Worm (Caenorhabditis elegans): ENCODE results near the gene R05F9.11.

R05F9.11 gene

ce11 chrII:4885976-4886375 is 28.0 kb downstream of the R05F9.11 start, which contains the start of gene R05F9.7:
Gene R05F9.7, plus strand, starts transcription at chrII:4886276.
- TF ChIP-seq pha-4 (tag; optimal IDR thresholded peaks at IDR 0.05) (no peak), drap-1 (GFP tag; optimal IDR thresholded peaks at IDR 0.05) (no peak), elt-1 (tag; optimal IDR thresholded peaks at IDR 0.05; ENCODE audit: borderline replicate concordance, insufficient read depth) (no peak), lsy-2 (tag; optimal IDR thresholded peaks at IDR 0.05) (no peak), M03D4.4 (tag; optimal IDR thresholded peaks at IDR 0.05) (no peak), ceh-39 (tag; optimal IDR thresholded peaks at IDR 0.05) (no peak), unc-62 (GFP tag; optimal IDR thresholded peaks at IDR 0.05) (no peak), flh-1 (GFP tag; optimal IDR thresholded peaks at IDR 0.05) (no peak), ceh-43 (GFP tag; optimal IDR thresholded peaks at IDR 0.05) (no peak), elt-3 (tag; optimal IDR thresholded peaks at IDR 0.05) (no peak), tbx-8 (GFP tag; optimal IDR thresholded peaks at IDR 0.05) (no peak), nhr-2 (tag; optimal IDR thresholded peaks at IDR 0.05) (no peak), ces-1 (GFP tag; optimal IDR thresholded peaks at IDR 0.05) (no peak), nhr-76 (tag; optimal IDR thresholded peaks at IDR 0.05) (no peak), hlh-1 (tag; optimal IDR thresholded peaks at IDR 0.05) (no peak), mab-5 (tag; optimal IDR thresholded peaks at IDR 0.05) (no peak), unc-120 (tag; optimal IDR thresholded peaks at IDR 0.05; ENCODE audit: poor library complexity, severe bottlenecking) (no peak), bed-3 (GFP tag; optimal IDR thresholded peaks at IDR 0.05) (no peak), ztf-11 (tag; optimal IDR thresholded peaks at IDR 0.05) (no peak)

DNA sequence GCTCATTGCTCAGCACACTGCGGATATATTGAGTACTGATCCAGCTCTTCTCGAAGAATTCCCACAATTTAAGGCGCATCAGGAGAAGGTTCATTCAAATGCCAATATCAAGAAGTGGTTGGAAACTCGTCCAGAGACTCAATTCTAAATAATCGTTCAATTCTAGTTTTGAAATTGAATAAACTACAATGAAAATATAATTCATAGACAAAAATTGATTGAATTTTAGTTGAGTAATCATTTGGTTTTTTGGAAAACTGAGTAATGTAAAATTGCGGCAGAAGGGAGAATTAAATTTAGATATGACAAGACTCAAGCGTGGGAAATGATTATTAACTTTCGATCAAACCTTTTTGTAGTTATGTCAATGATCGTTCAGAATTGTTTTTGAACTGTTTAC is 29.6 kb downstream of the R05F9.11 start:
- TF ChIP-seq ces-1 (GFP tag; optimal IDR thresholded peaks at IDR 0.05) (no peak), zip-8 (tag; optimal IDR thresholded peaks at IDR 0.05) (no peak), mls-2 (tag; optimal IDR thresholded peaks at IDR 0.05) (no peak), ztf-11 (tag; optimal IDR thresholded peaks at IDR 0.05) (no peak), M03D4.4 (tag; optimal IDR thresholded peaks at IDR 0.05) (no peak), tbx-8 (GFP tag; optimal IDR thresholded peaks at IDR 0.05) (no peak), unc-120 (tag; optimal IDR thresholded peaks at IDR 0.05; ENCODE audit: poor library complexity, severe bottlenecking) (no peak), cnd-1 (tag; optimal IDR thresholded peaks at IDR 0.05) (no peak), elt-3 (tag; optimal IDR thresholded peaks at IDR 0.05) (no peak), sem-2 (GFP tag; optimal IDR thresholded peaks at IDR 0.05) (no peak), drap-1 (GFP tag; optimal IDR thresholded peaks at IDR 0.05) (no peak), elt-1 (tag; optimal IDR thresholded peaks at IDR 0.05; ENCODE audit: borderline replicate concordance, insufficient read depth) (no peak)

ce11 chrII:4883412-4883811 is 30.6 kb downstream of the R05F9.11 start, which contains the start of gene gst-8:
Gene gst-8, plus strand, starts transcription at chrII:4883712.
- TF ChIP-seq elt-3 (tag; optimal IDR thresholded peaks at IDR 0.05) (no peak), mep-1 (tag; optimal IDR thresholded peaks at IDR 0.05) (no peak), mab-5 (tag; optimal IDR thresholded peaks at IDR 0.05) (no peak), cnd-1 (tag; optimal IDR thresholded peaks at IDR 0.05) (no peak), blmp-1 (tag; optimal IDR thresholded peaks at IDR 0.05) (no peak), hlh-1 (tag; optimal IDR thresholded peaks at IDR 0.05) (no peak), lsy-2 (tag; optimal IDR thresholded peaks at IDR 0.05) (no peak), nhr-237 (tag; optimal IDR thresholded peaks at IDR 0.05) (no peak), nhr-12 (tag; optimal IDR thresholded peaks at IDR 0.05) (no peak), ham-2 (GFP tag; optimal IDR thresholded peaks at IDR 0.05) (no peak)

DNA sequence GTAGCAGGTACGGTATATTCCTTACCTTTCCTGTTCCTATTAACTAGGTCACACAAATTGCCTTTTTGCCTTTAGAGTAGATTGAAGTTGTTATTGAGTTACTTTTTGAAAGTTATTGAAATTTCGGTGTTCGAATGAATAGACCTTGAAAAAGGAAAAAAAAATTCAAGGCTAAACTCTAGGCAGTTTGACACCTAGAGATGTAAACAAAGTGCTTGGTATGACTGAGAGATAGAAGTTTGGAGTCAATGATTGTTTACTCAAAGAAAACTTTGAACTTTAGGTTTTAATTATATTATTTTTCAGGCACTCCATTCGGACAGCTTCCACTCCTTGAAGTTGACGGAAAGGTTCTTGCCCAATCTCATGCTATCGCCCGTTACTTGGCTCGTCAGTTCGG is 31.5 kb downstream of the R05F9.11 start:
- TF ChIP-seq tbx-8 (GFP tag; optimal IDR thresholded peaks at IDR 0.05) (no peak), zip-8 (tag; optimal IDR thresholded peaks at IDR 0.05) (no peak), ceh-83 (GFP tag; optimal IDR thresholded peaks at IDR 0.05) (no peak), cnd-1 (tag; optimal IDR thresholded peaks at IDR 0.05) (no peak), mls-2 (tag; optimal IDR thresholded peaks at IDR 0.05) (no peak), hlh-1 (tag; optimal IDR thresholded peaks at IDR 0.05) (no peak), nhr-12 (tag; optimal IDR thresholded peaks at IDR 0.05) (no peak), elt-1 (tag; optimal IDR thresholded peaks at IDR 0.05; ENCODE audit: borderline replicate concordance, insufficient read depth) (no peak), ceh-39 (tag; optimal IDR thresholded peaks at IDR 0.05) (no peak), M03D4.4 (tag; optimal IDR thresholded peaks at IDR 0.05) (no peak)

DNA sequence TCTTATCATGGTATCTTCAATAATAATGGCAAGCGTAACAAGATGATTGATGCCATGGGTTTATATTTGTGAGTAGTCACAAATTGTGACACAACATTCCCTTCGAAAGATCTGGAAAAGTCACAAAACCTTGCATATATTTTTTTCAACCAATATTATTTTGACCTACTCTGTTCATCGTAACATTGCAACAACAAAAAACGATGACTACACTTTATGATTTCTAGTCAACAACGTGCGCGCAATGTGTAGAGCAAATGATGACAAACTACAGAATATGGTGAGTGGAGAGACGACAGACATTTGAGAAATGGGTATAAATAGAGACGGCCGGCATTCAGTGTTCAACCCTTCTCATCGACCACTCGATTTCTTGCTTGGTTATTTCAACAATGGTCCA is 32.3 kb downstream of the R05F9.11 start, which contains the start of gene gst-7:
TSS of gene gst-7 (plus strand) at position 336 of the 400 bp plus-strand sequence.
- TF ChIP-seq tbx-8 (GFP tag; optimal IDR thresholded peaks at IDR 0.05), result no peak
- TF ChIP-seq blmp-1 (tag; optimal IDR thresholded peaks at IDR 0.05), result no peak
- TF ChIP-seq pha-4 (tag; optimal IDR thresholded peaks at IDR 0.05), result peak; percentile 31
- no peak for TF ChIP-seq mls-2 (tag; optimal IDR thresholded peaks at IDR 0.05)
- no peak for TF ChIP-seq snpc-4 (tag; optimal IDR thresholded peaks at IDR 0.05)
- no peak for TF ChIP-seq nhr-237 (tag; optimal IDR thresholded peaks at IDR 0.05)
- TF ChIP-seq unc-39 (tag; optimal IDR thresholded peaks at IDR 0.05), result no peak
- no peak for TF ChIP-seq ces-1 (GFP tag; optimal IDR thresholded peaks at IDR 0.05)
